Worm (Caenorhabditis elegans) whole organism, early embryonic: Measurements from ENCODE around the gene ZK154.4.

ENCODE experiments used
- B0310.2 ChIP-seq: sonication (generic microtip); optimal IDR thresholded peaks from 2 replicates; lab custom pipeline; 2016; ENCODE audit warnings: mild to moderate bottlenecking, missing genetic modification characterization, missing compliant biosample characterization
- aly-1 ChIP-seq: sonication (generic microtip); optimal IDR thresholded peaks from 2 replicates; lab custom pipeline; 2016; ENCODE audit warnings: missing genetic modification characterization, missing compliant biosample characterization
- ama-1 ChIP-seq: fragments of 150-350 bp; optimal IDR thresholded peaks from 2 replicates; lab custom pipeline; 2014
- ceh-36 ChIP-seq: sonication (generic microtip); optimal IDR thresholded peaks from 2 replicates; lab custom pipeline; 2016; ENCODE audit warnings: missing genetic modification characterization, inconsistent platforms, missing compliant biosample characterization
- flt-1 ChIP-seq: fragments of 200-800 bp; sonication (Bioruptor generic); IDR thresholded peaks from 2 replicates; pipeline ENCODE4 v1.3.6; 2022; ENCODE audit warnings: missing genetic modification characterization, missing compliant biosample characterization
- hnd-1 ChIP-seq: sonication (generic microtip); optimal IDR thresholded peaks from 2 replicates; lab custom pipeline; 2016; ENCODE audit warnings: missing genetic modification characterization, missing compliant biosample characterization
- pes-1 ChIP-seq: fragments of 200-800 bp; sonication (Bioruptor generic); IDR thresholded peaks from 2 replicates; pipeline ENCODE4 v1.3.6; 2022; ENCODE audit warnings: missing genetic modification reagents, missing genetic modification characterization, missing compliant biosample characterization
- sea-1 ChIP-seq: fragments of 200-800 bp; sonication (Bioruptor generic); conservative IDR thresholded peaks from 2 replicates; pipeline ENCODE4 v1.3.6; 2022; ENCODE audit warnings: missing genetic modification characterization, missing compliant biosample characterization
- tbx-11 ChIP-seq: fragments of 200-800 bp; sonication (Bioruptor generic); IDR thresholded peaks from 2 replicates; pipeline ENCODE4 v1.3.6; 2022; ENCODE audit warnings: missing genetic modification characterization, missing compliant biosample characterization
- tbx-37 ChIP-seq: fragments of 200-800 bp; sonication (Bioruptor generic); conservative IDR thresholded peaks from 2 replicates; pipeline ENCODE4 v1.3.6; 2022; ENCODE audit warnings: missing genetic modification reagents, missing genetic modification characterization, missing compliant biosample characterization
- tra-4 ChIP-seq: sonication (generic microtip); optimal IDR thresholded peaks from 2 replicates; lab custom pipeline; 2017; ENCODE audit warnings: missing genetic modification characterization, missing compliant biosample characterization

- TF ChIP-seq ama-1 (lab: Kevin White, UChicago) (no peak), sea-1 (GFP tag; lab: Robert Waterston, UW) (no peak), aly-1 (tag; lab: Kevin White, UChicago) (no peak), tbx-37 (GFP tag; lab: Robert Waterston, UW) (no peak), hnd-1 (tag; lab: Kevin White, UChicago) (no peak), B0310.2 (tag; lab: Kevin White, UChicago) (no peak), ceh-36 (tag; lab: Kevin White, UChicago) (no peak), tra-4 (tag; lab: Kevin White, UChicago) (no peak), flt-1 (GFP tag; lab: Robert Waterston, UW) (no peak), pes-1 (GFP tag; lab: Robert Waterston, UW) (no peak), tbx-11 (GFP tag; lab: Robert Waterston, UW) (no peak)
Observed at ce11 chrX:7800370-7800769, 18.2 kb upstream of the ZK154.4 start.
